Worm (Caenorhabditis elegans) whole organism, young adult: ENCODE data around the gene orc-4.

Experiments used
- F57C9.4 ChIP-seq: sonication (generic microtip); optimal IDR thresholded peaks from 2 replicates; lab custom pipeline; 2017; ENCODE audit warnings: mild to moderate bottlenecking, missing genetic modification characterization, missing compliant biosample characterization
- T26A5.8 ChIP-seq: sonication (generic microtip); optimal IDR thresholded peaks from 2 replicates; lab custom pipeline; 2016; ENCODE audit warnings: missing genetic modification characterization, missing compliant biosample characterization
- ccch-3 ChIP-seq: fragments of 200-800 bp; sonication (Bioruptor generic); optimal IDR thresholded peaks from 2 replicates; lab custom pipeline; 2018; ENCODE audit warnings: mild to moderate bottlenecking, missing genetic modification characterization, missing compliant biosample characterization
- dpl-1 ChIP-seq: fragments of 150-350 bp; optimal IDR thresholded peaks from 2 replicates; lab custom pipeline; 2014; ENCODE audit warnings: missing biosample characterization, missing genetic modification reagents, missing genetic modification characterization
- hlh-12 ChIP-seq: sonication (generic microtip); optimal IDR thresholded peaks from 2 replicates; lab custom pipeline; 2016; ENCODE audit warnings: missing genetic modification characterization, missing compliant biosample characterization
- snpc-1.1 ChIP-seq: sonication (generic microtip); optimal IDR thresholded peaks from 2 replicates; lab custom pipeline; 2017; ENCODE audit warnings: missing genetic modification characterization, mild to moderate bottlenecking, missing compliant biosample characterization, antibody characterized with exemption, moderate library complexity, missing genotype, missing genetic modification reagents; ENCODE audit not compliant: insufficient read depth
- sptf-2 ChIP-seq: fragments of 200-800 bp; sonication (Bioruptor generic); optimal IDR thresholded peaks from 2 replicates; lab custom pipeline; 2018; ENCODE audit warnings: mild to moderate bottlenecking, missing genetic modification characterization, missing compliant biosample characterization

ce11 chrIII:10661292-10661691 is 15.3 kb downstream of the orc-4 start:
- TF ChIP-seq hlh-12: no peak
- no peak for TF ChIP-seq T26A5.8
- TF ChIP-seq sptf-2 (GFP tag; lab: Kevin White, UChicago): no peak
- TF ChIP-seq dpl-1 (GFP tag; lab: Kevin White, UChicago): no peak
- TF ChIP-seq snpc-1.1 (tag; lab: Kevin White, UChicago): no peak
- no peak for TF ChIP-seq ccch-3
- TF ChIP-seq F57C9.4 (tag; lab: Kevin White, UChicago): no peak
